Fruit fly (Drosophila melanogaster): ENCODE results near the gene lmgB.

The lmgB gene

DNA sequence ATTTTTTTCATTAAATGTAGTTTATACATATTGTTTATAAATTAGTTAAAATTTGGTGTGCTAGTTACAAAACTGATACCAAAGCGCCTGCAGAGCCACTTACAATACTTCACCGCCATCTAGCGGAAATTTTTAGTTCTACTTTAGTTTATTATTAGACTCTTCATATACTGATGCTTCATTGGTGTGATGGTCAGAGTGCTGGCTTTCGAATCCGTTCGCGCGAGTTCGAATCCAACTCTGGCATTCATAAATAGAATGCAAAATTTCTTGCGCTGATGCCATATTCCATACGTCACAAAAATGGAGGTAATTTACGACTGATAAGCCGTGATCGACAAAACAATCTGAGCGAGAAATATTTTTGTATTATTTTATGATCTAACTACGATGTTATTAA lies 42.9 kb downstream of the lmgB start (continued):
- TF ChIP-seq CG12071 (GFP tag; optimal IDR thresholded peaks at IDR 0.05) (no peak), chn (GFP tag; optimal IDR thresholded peaks at IDR 0.05) (no peak), btn (GFP tag; optimal IDR thresholded peaks at IDR 0.05) (no peak), pb (GFP tag; optimal IDR thresholded peaks at IDR 0.05) (no peak), Pdp1 (GFP tag; optimal IDR thresholded peaks at IDR 0.05) (no peak), fd64A (GFP tag; optimal IDR thresholded peaks at IDR 0.05) (no peak), stc (GFP tag; IDR thresholded peaks at IDR 0.05) (no peak), zen2 (GFP tag; IDR thresholded peaks at IDR 0.05; ENCODE audit: partially characterized antibody) (peak; percentile 68), CG7928 (GFP tag; optimal IDR thresholded peaks at IDR 0.05) (no peak), CkIIα-i1 (GFP tag; IDR thresholded peaks at IDR 0.05) (no peak), tup (GFP tag; optimal IDR thresholded peaks at IDR 0.05) (no peak), dan (GFP tag; IDR thresholded peaks at IDR 0.05) (no peak), sd (tag; optimal IDR thresholded peaks at IDR 0.05) (no peak), kah (GFP tag; optimal IDR thresholded peaks at IDR 0.05) (no peak), Dip2 (GFP tag; IDR thresholded peaks at IDR 0.05) (no peak), lbe (GFP tag; optimal IDR thresholded peaks at IDR 0.05) (no peak), exex (tag; optimal IDR thresholded peaks at IDR 0.05) (peak; percentile 37), CG8924 (tag; optimal IDR thresholded peaks at IDR 0.05) (no peak), eyg (GFP tag; optimal IDR thresholded peaks at IDR 0.05) (no peak), cg (GFP tag; optimal IDR thresholded peaks at IDR 0.05) (no peak), CG10147 (GFP tag; optimal IDR thresholded peaks at IDR 0.05) (no peak), CG16813 (GFP tag; IDR thresholded peaks at IDR 0.05; ENCODE audit: partially characterized antibody) (peak; percentile 66), aop (GFP tag; IDR thresholded peaks at IDR 0.05) (no peak), emc (GFP tag; optimal IDR thresholded peaks at IDR 0.05) (no peak), CG11398 (GFP tag; optimal IDR thresholded peaks at IDR 0.05) (no peak), CG31224 (GFP tag; IDR thresholded peaks at IDR 0.05) (no peak), dati (GFP tag; IDR thresholded peaks at IDR 0.05) (no peak), Dad (GFP tag; optimal IDR thresholded peaks at IDR 0.05) (no peak), ftz-f1 (GFP tag; optimal IDR thresholded peaks at IDR 0.05) (no peak), NC2α (GFP tag; optimal IDR thresholded peaks at IDR 0.05) (no peak), CG11093 (GFP tag; IDR thresholded peaks at IDR 0.05) (no peak), pan (optimal IDR thresholded peaks at IDR 0.05) (no peak), pan (GFP tag; optimal IDR thresholded peaks at IDR 0.05 in 1 of 2, IDR thresholded peaks at IDR 0.05 in 1 of 2) (peak in 1 of 2 experiments; percentile 11), CG15696 (tag; optimal IDR thresholded peaks at IDR 0.05) (no peak), Med (GFP tag) (peak; percentile 76), wor (GFP tag; IDR thresholded peaks at IDR 0.05) (no peak), CG9215 (GFP tag; IDR thresholded peaks at IDR 0.05) (no peak), Bdp1 (GFP tag; optimal IDR thresholded peaks at IDR 0.05) (peak; percentile 100), br (optimal IDR thresholded peaks at IDR 0.05) (no peak), CG6791 (GFP tag; IDR thresholded peaks at IDR 0.05; ENCODE audit: partially characterized antibody) (peak; percentile 71), Bgb (GFP tag; IDR thresholded peaks at IDR 0.05; ENCODE audit: partially characterized antibody) (peak; percentile 78), dimm (GFP tag; IDR thresholded peaks at IDR 0.05) (no peak), dmrt99B (tag; optimal IDR thresholded peaks at IDR 0.05) (no peak), dmrt11E (tag; optimal IDR thresholded peaks at IDR 0.05) (no peak), kay (GFP tag; optimal IDR thresholded peaks at IDR 0.05) (no peak), Atf-2 (GFP tag; optimal IDR thresholded peaks at IDR 0.05) (no peak), pfk (GFP tag; optimal IDR thresholded peaks at IDR 0.05) (no peak), maf-S (GFP tag; optimal IDR thresholded peaks at IDR 0.05) (no peak), Sin3A (optimal IDR thresholded peaks at IDR 0.05) (no peak), vnd (GFP tag; IDR thresholded peaks at IDR 0.05; ENCODE audit: partially characterized antibody) (peak; percentile 37; the same call in 1 of the 3 replicates), CG2116 (GFP tag; optimal IDR thresholded peaks at IDR 0.05) (no peak), bowl (GFP tag; IDR thresholded peaks at IDR 0.05) (0 out of 2 replicates have a peak, but pooled peaks have one; percentile 24), Tbp (GFP tag; optimal IDR thresholded peaks at IDR 0.05) (no peak)
